Worm (Caenorhabditis elegans) whole organism, L1 larva: ENCODE data around the gene F11G11.13.

Source experiments
- blmp-1 ChIP-seq: fragments of 150-350 bp; optimal IDR thresholded peaks from 2 replicates; lab custom pipeline; 2014; ENCODE audit warnings: missing biosample characterization, missing genetic modification characterization
- ces-1 ChIP-seq: fragments of 150-350 bp; optimal IDR thresholded peaks from 2 replicates; lab custom pipeline; 2014; ENCODE audit warnings: missing biosample characterization, missing genetic modification reagents, missing genetic modification characterization
- egl-27 ChIP-seq, 2 experiments: fragments of 150-350 bp in 1 of 2; sonication (generic microtip); optimal IDR thresholded peaks; 3 replicates each; lab custom pipeline; 2017 to 2018; ENCODE audit warnings: missing biosample characterization in 2 of 2, missing genetic modification characterization in 2 of 2, missing genetic modification reagents in 2 of 2
- hlh-4 ChIP-seq: sonication (generic microtip); optimal IDR thresholded peaks from 2 replicates; lab custom pipeline; 2016; ENCODE audit warnings: mild to moderate bottlenecking, missing genetic modification characterization, missing compliant biosample characterization
- isw-1 ChIP-seq: fragments of 200-800 bp; sonication (Bioruptor generic); IDR thresholded peaks from 2 replicates; pipeline ENCODE4 v1.3.6; 2022; ENCODE audit warnings: missing genetic modification characterization, missing compliant biosample characterization
- jun-1 ChIP-seq: fragments of 150-350 bp; optimal IDR thresholded peaks from 2 replicates; lab custom pipeline; 2014; ENCODE audit warnings: missing biosample characterization, missing genetic modification reagents, missing genetic modification characterization
- lin-13 ChIP-seq: fragments of 150-350 bp; optimal IDR thresholded peaks from 2 replicates; lab custom pipeline; 2014; ENCODE audit warnings: missing biosample characterization, missing genetic modification reagents, missing genetic modification characterization
- lsy-2 ChIP-seq, 2 experiments: fragments of 150-350 bp; optimal IDR thresholded peaks; 2 replicates each; lab custom pipeline; 2014; ENCODE audit warnings: missing biosample characterization in 2 of 2, missing genetic modification characterization in 2 of 2
- mdl-1 ChIP-seq, 2 experiments: fragments of 150-350 bp; optimal IDR thresholded peaks; 2 replicates each; lab custom pipeline; 2014 to 2017; ENCODE audit warnings: missing biosample characterization in 2 of 2, missing genetic modification characterization in 2 of 2, inconsistent platforms in 1 of 2
- nhr-11 ChIP-seq: fragments of 150-350 bp; optimal IDR thresholded peaks from 2 replicates; lab custom pipeline; 2014; ENCODE audit warnings: missing biosample characterization, missing genetic modification characterization
- nhr-237 ChIP-seq: fragments of 150-350 bp; optimal IDR thresholded peaks from 2 replicates; lab custom pipeline; 2014; ENCODE audit warnings: missing biosample characterization, missing genetic modification characterization
- nhr-28 ChIP-seq: fragments of 150-350 bp; optimal IDR thresholded peaks from 2 replicates; lab custom pipeline; 2014; ENCODE audit warnings: missing biosample characterization, missing genetic modification characterization
- ztf-4 ChIP-seq: fragments of 150-350 bp; optimal IDR thresholded peaks from 2 replicates; lab custom pipeline; 2014; ENCODE audit warnings: missing biosample characterization, missing genetic modification characterization

DNA sequence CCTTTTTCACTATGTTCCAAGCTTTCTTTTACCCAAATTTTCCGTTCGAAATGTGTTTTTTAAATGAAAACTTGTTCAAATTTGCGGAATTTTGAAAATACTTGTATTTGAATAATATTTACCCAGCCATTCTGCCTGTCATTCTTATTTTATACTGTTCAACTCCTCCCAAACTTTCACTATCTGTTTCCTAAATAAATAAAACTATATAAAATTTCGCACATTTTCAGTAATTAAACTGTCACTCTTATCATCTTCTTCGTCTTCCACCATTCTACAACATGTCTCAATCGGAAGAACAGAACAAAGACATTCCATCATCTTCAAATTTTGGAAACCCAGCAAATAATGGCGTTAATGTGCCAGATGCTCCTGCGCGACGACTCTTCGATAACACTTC lies 28.8 kb upstream of the F11G11.13 start, which contains the start of gene btbd-10:
- TF ChIP-seq ces-1 (GFP tag; lab: Kevin White, UChicago) (no peak), jun-1 (tag; lab: Kevin White, UChicago) (no peak), nhr-237 (tag; lab: Kevin White, UChicago) (no peak), blmp-1 (tag; lab: Kevin White, UChicago) (no peak), lsy-2 (tag; optimal IDR thresholded peaks at IDR 0.05; lab: Kevin White, UChicago) (no peak), egl-27 (tag; optimal IDR thresholded peaks at IDR 0.05; lab: Kevin White, UChicago) (no peak), lin-13 (no peak), ztf-4 (tag; lab: Kevin White, UChicago) (no peak), nhr-11 (no peak), isw-1 (no peak), mdl-1 (tag; optimal IDR thresholded peaks at IDR 0.05; lab: Kevin White, UChicago) (no peak), hlh-4 (tag; lab: Kevin White, UChicago) (no peak), nhr-28 (tag; lab: Kevin White, UChicago) (no peak)
